Worm (Caenorhabditis elegans): ENCODE results near the gene F41H10.4.

The F41H10.4 gene

ce11 chrIV:5317106-5317505, 47.3 kb upstream of the F41H10.4 start:
- TF ChIP-seq ztf-11 (tag; optimal IDR thresholded peaks at IDR 0.05) (no peak), nhr-25 (tag; optimal IDR thresholded peaks at IDR 0.05) (peak; percentile 35), pha-4 (tag; optimal IDR thresholded peaks at IDR 0.05) (no peak), jun-1 (tag; optimal IDR thresholded peaks at IDR 0.05) (no peak), unc-62 (GFP tag; optimal IDR thresholded peaks at IDR 0.05) (no peak), tbx-2 (tag; optimal IDR thresholded peaks at IDR 0.05) (no peak), snpc-4 (tag; optimal IDR thresholded peaks at IDR 0.05) (peak; percentile 95), hmg-11 (tag; optimal IDR thresholded peaks at IDR 0.05) (no peak), elt-3 (tag; optimal IDR thresholded peaks at IDR 0.05) (no peak), egl-5 (tag; optimal IDR thresholded peaks at IDR 0.05) (no peak), mdl-1 (tag; optimal IDR thresholded peaks at IDR 0.05) (no peak), nhr-43 (tag; optimal IDR thresholded peaks at IDR 0.05; ENCODE audit: poor library complexity, severe bottlenecking) (peak; percentile 54), R02D3.7 (tag; optimal IDR thresholded peaks at IDR 0.05) (no peak), nhr-28 (tag; optimal IDR thresholded peaks at IDR 0.05) (no peak), lin-39 (tag; optimal IDR thresholded peaks at IDR 0.05) (no peak), mml-1 (tag; optimal IDR thresholded peaks at IDR 0.05) (no peak), skn-1 (tag; optimal IDR thresholded peaks at IDR 0.05) (no peak), egl-27 (tag; optimal IDR thresholded peaks at IDR 0.05) (no peak), lsy-12 (tag; optimal IDR thresholded peaks at IDR 0.05) (no peak), fos-1 (tag; optimal IDR thresholded peaks at IDR 0.05) (peak; percentile 7), nhr-67 (tag; optimal IDR thresholded peaks at IDR 0.05) (no peak), sea-2 (GFP tag; optimal IDR thresholded peaks at IDR 0.05) (no peak), nhr-23 (tag; optimal IDR thresholded peaks at IDR 0.05) (peak; percentile 37), daf-12 (tag; optimal IDR thresholded peaks at IDR 0.05) (no peak), ceh-28 (tag; optimal IDR thresholded peaks at IDR 0.05) (peak; percentile 24), nfya-1 (tag; optimal IDR thresholded peaks at IDR 0.05; ENCODE audit: insufficient read depth) (no peak), elt-2 (tag; optimal IDR thresholded peaks at IDR 0.05) (peak; percentile 24), nhr-11 (tag; optimal IDR thresholded peaks at IDR 0.05) (no peak), eor-1 (tag; optimal IDR thresholded peaks at IDR 0.05) (no peak), zag-1 (tag; optimal IDR thresholded peaks at IDR 0.05) (no peak)

ce11 chrIV:5318835-5319303, 45.5 kb upstream of the F41H10.4 start, which contains the start of gene slc-46A:
slc-46A (plus strand) TSS chrIV:5319253.
- TF ChIP-seq jun-1 (tag; optimal IDR thresholded peaks at IDR 0.05) = no peak
- TF ChIP-seq daf-12 (tag; optimal IDR thresholded peaks at IDR 0.05) = no peak
- TF ChIP-seq mml-1 (tag; optimal IDR thresholded peaks at IDR 0.05) = no peak
- no peak for TF ChIP-seq nhr-67 (tag; optimal IDR thresholded peaks at IDR 0.05)
- no peak for TF ChIP-seq R02D3.7 (tag; optimal IDR thresholded peaks at IDR 0.05)
- TF ChIP-seq nhr-23 (tag; optimal IDR thresholded peaks at IDR 0.05) = peak; percentile 59
- no peak for TF ChIP-seq ceh-9 (tag; optimal IDR thresholded peaks at IDR 0.05)
- TF ChIP-seq nhr-77 (tag; optimal IDR thresholded peaks at IDR 0.05) = no peak
- TF ChIP-seq unc-39 (tag; optimal IDR thresholded peaks at IDR 0.05) = no peak
- peak; percentile 50 for TF ChIP-seq elt-2 (tag; optimal IDR thresholded peaks at IDR 0.05)
- TF ChIP-seq nhr-43 (tag; optimal IDR thresholded peaks at IDR 0.05; ENCODE audit: poor library complexity, severe bottlenecking) = no peak
- no peak for TF ChIP-seq nhr-76 (tag; optimal IDR thresholded peaks at IDR 0.05)
- TF ChIP-seq nfya-1 (tag; optimal IDR thresholded peaks at IDR 0.05; ENCODE audit: insufficient read depth) = peak; percentile 13
- TF ChIP-seq skn-1 (tag; optimal IDR thresholded peaks at IDR 0.05) = no peak
- no peak for TF ChIP-seq fos-1 (tag; optimal IDR thresholded peaks at IDR 0.05)
- no peak for TF ChIP-seq aly-2 (tag; optimal IDR thresholded peaks at IDR 0.05)
- no peak for TF ChIP-seq nhr-237 (tag; optimal IDR thresholded peaks at IDR 0.05)
- TF ChIP-seq snpc-4 (tag; optimal IDR thresholded peaks at IDR 0.05) = peak; percentile 48
- TF ChIP-seq pqm-1 (tag; optimal IDR thresholded peaks at IDR 0.05) = no peak
- TF ChIP-seq pha-4 (tag; optimal IDR thresholded peaks at IDR 0.05) = no peak

- TF ChIP-seq ceh-82 (tag; optimal IDR thresholded peaks at IDR 0.05) (no peak), nfya-1 (tag; optimal IDR thresholded peaks at IDR 0.05; ENCODE audit: insufficient read depth) (no peak), aly-2 (tag; optimal IDR thresholded peaks at IDR 0.05) (no peak), nhr-25 (tag; optimal IDR thresholded peaks at IDR 0.05) (no peak), zag-1 (tag; optimal IDR thresholded peaks at IDR 0.05) (no peak), lin-15B (tag; optimal IDR thresholded peaks at IDR 0.05) (no peak), fkh-2 (tag; optimal IDR thresholded peaks at IDR 0.05) (no peak), ama-1 (optimal IDR thresholded peaks at IDR 0.05) (no peak), unc-39 (tag; optimal IDR thresholded peaks at IDR 0.05) (no peak), pqm-1 (tag; optimal IDR thresholded peaks at IDR 0.05) (no peak), fkh-10 (GFP tag; optimal IDR thresholded peaks at IDR 0.05) (no peak), mdl-1 (tag; optimal IDR thresholded peaks at IDR 0.05) (no peak), egl-27 (tag; optimal IDR thresholded peaks at IDR 0.05) (no peak), nhr-12 (tag; optimal IDR thresholded peaks at IDR 0.05) (no peak), eor-1 (tag; optimal IDR thresholded peaks at IDR 0.05) (no peak), nhr-28 (tag; optimal IDR thresholded peaks at IDR 0.05) (no peak)
Measured at ce11 chrIV:5326144-5326543, 38.2 kb upstream of the F41H10.4 start, which contains the start of gene Y4C6B.4. Y4C6B.4 (plus strand) TSS chrIV:5326444.
